Worm (Caenorhabditis elegans) whole organism, L3 larva: ENCODE results near the gene C47E8.9.

Source experiments
- ceh-9 ChIP-seq: sonication (generic microtip); optimal IDR thresholded peaks from 2 replicates; lab custom pipeline; 2018; ENCODE audit warnings: missing biosample characterization, missing genetic modification characterization
- fkh-10 ChIP-seq: sonication (generic microtip); optimal IDR thresholded peaks from 2 replicates; lab custom pipeline; 2017; ENCODE audit warnings: missing biosample characterization, missing genetic modification reagents, missing genetic modification characterization
- sea-2 ChIP-seq: fragments of 150-350 bp; sonication (generic microtip); optimal IDR thresholded peaks from 4 replicates; lab custom pipeline; 2014; ENCODE audit warnings: missing biosample characterization, missing genetic modification reagents, missing genetic modification characterization
- ztf-4 ChIP-seq: fragments of 150-350 bp; optimal IDR thresholded peaks from 2 replicates; lab custom pipeline; 2014; ENCODE audit warnings: missing biosample characterization, missing genetic modification characterization

- no peak for TF ChIP-seq ceh-9 (tag; lab: Kevin White, UChicago)
- peak; percentile 12 for TF ChIP-seq fkh-10 (GFP tag; lab: Kevin White, UChicago)
- TF ChIP-seq sea-2 = no peak
- TF ChIP-seq ztf-4 = no peak
Observed at ce11 chrV:14649929-14650328, 13.2 kb upstream of the C47E8.9 start.
